Fruit fly (Drosophila melanogaster) whole organism, embryonic: ENCODE measurements around the gene cdi.
A peak's percentile ranks its signal among the peaks of the same experiment; 100 is the strongest.

Experiments used
- BEAF-32 ChIP-seq: fragments of 200-800 bp; sonication (Bioruptor generic); optimal IDR thresholded peaks from 3 replicates; lab custom pipeline; 2017; ENCODE audit warnings: missing biosample characterization, missing genetic modification characterization, mild to moderate bottlenecking, moderate library complexity, missing genetic modification reagents
- CG11085 ChIP-seq: fragments of 200-800 bp; sonication (Bioruptor generic); IDR thresholded peaks from 2 replicates; pipeline ENCODE4 v1.3.6; 2022; ENCODE audit warnings: missing biosample characterization, missing genetic modification characterization
- CG13287 ChIP-seq: fragments of 200-800 bp; sonication (Bioruptor generic); IDR thresholded peaks from 2 replicates; pipeline ENCODE4 v1.3.6; 2022; ENCODE audit warnings: missing biosample characterization, missing genetic modification characterization; ENCODE audit not compliant: partially characterized antibody
- CG14710 ChIP-seq: fragments of 200-800 bp; sonication (Bioruptor generic); optimal IDR thresholded peaks from 3 replicates; lab custom pipeline; 2019; ENCODE audit warnings: missing biosample characterization, mild to moderate bottlenecking, missing genetic modification characterization, moderate library complexity
- CG15269 ChIP-seq: fragments of 200-800 bp; sonication (Bioruptor generic); optimal IDR thresholded peaks from 2 replicates; lab custom pipeline; 2018; ENCODE audit warnings: missing biosample characterization, mild to moderate bottlenecking, missing genetic modification characterization, moderate library complexity
- CG15514 ChIP-seq: fragments of 200-800 bp; sonication (Bioruptor generic); optimal IDR thresholded peaks from 3 replicates; lab custom pipeline; 2017; ENCODE audit warnings: missing biosample characterization, missing genetic modification characterization, mild to moderate bottlenecking, moderate library complexity, missing genetic modification reagents
- CG16813 ChIP-seq: fragments of 200-800 bp; sonication (Bioruptor generic); IDR thresholded peaks from 3 replicates; pipeline ENCODE4 v1.3.6; 2022; ENCODE audit warnings: missing biosample characterization, missing genetic modification characterization; ENCODE audit not compliant: partially characterized antibody
- CG2712 ChIP-seq: fragments of 200-800 bp; optimal IDR thresholded peaks from 3 replicates; lab custom pipeline; 2019; ENCODE audit warnings: missing biosample characterization, mild to moderate bottlenecking, missing genetic modification characterization, moderate library complexity
- CG3847 ChIP-seq: fragments of 200-800 bp; sonication (Bioruptor generic); IDR thresholded peaks from 2 replicates; pipeline ENCODE4 v1.3.6; 2022; ENCODE audit warnings: missing biosample characterization, missing genetic modification characterization
- CG4282 ChIP-seq: fragments of 200-800 bp; sonication (Bioruptor generic); optimal IDR thresholded peaks from 2 replicates; lab custom pipeline; 2016; ENCODE audit warnings: missing biosample characterization, missing genetic modification characterization
- CG4404 ChIP-seq: fragments of 200-800 bp; sonication (Bioruptor generic); IDR thresholded peaks from 2 replicates; pipeline ENCODE4 v1.3.6; 2022; ENCODE audit warnings: missing biosample characterization, missing genetic modification characterization
- CG4617 ChIP-seq: fragments of 200-800 bp; sonication (Bioruptor generic); optimal IDR thresholded peaks from 3 replicates; lab custom pipeline; 2016; ENCODE audit warnings: missing biosample characterization, missing genetic modification characterization, borderline replicate concordance
- CG7271 ChIP-seq: fragments of 200-800 bp; sonication (Bioruptor generic); optimal IDR thresholded peaks from 2 replicates; lab custom pipeline; 2018; ENCODE audit warnings: missing biosample characterization, mild to moderate bottlenecking, missing genetic modification characterization, moderate library complexity
- CG7556 ChIP-seq: fragments of 200-800 bp; sonication (Bioruptor generic); optimal IDR thresholded peaks from 2 replicates; lab custom pipeline; 2017; ENCODE audit warnings: missing biosample characterization, mild to moderate bottlenecking, missing genetic modification characterization
- CG7963 ChIP-seq: fragments of 200-800 bp; sonication (Bioruptor generic); IDR thresholded peaks from 3 replicates; pipeline ENCODE4 v1.3.6; 2022; ENCODE audit warnings: missing biosample characterization, missing genetic modification characterization; ENCODE audit not compliant: partially characterized antibody
- CG8290 ChIP-seq, 3 experiments: fragments of 200-800 bp; sonication (Bioruptor generic); optimal IDR thresholded peaks; 2 replicates each; lab custom pipeline; 2016 to 2019; ENCODE audit warnings: missing biosample characterization in 3 of 3, missing genetic modification characterization in 3 of 3, mild to moderate bottlenecking in 2 of 3, moderate library complexity in 1 of 3
- CG9797 ChIP-seq: fragments of 200-800 bp; sonication (Bioruptor generic); optimal IDR thresholded peaks from 3 replicates; lab custom pipeline; 2018; ENCODE audit warnings: missing biosample characterization, mild to moderate bottlenecking, missing genetic modification characterization
- Dll ChIP-seq: fragments of 200-800 bp; sonication (Bioruptor generic); IDR thresholded peaks from 4 replicates; pipeline ENCODE4 v1.3.6; 2022; ENCODE audit warnings: missing biosample characterization, missing genetic modification characterization; ENCODE audit not compliant: partially characterized antibody
- Dp ChIP-seq: fragments of 200-800 bp; sonication (Bioruptor generic); optimal IDR thresholded peaks from 2 replicates; lab custom pipeline; 2018; ENCODE audit warnings: missing biosample characterization, mild to moderate bottlenecking, missing genetic modification characterization, moderate library complexity
- E2f2 ChIP-seq: fragments of 200-800 bp; sonication (Bioruptor generic); IDR thresholded peaks from 2 replicates; pipeline ENCODE4 v1.3.6; 2022; ENCODE audit warnings: missing biosample characterization, missing genetic modification characterization
- Fer1 ChIP-seq: fragments of 200-800 bp; sonication (Bioruptor generic); optimal IDR thresholded peaks from 2 replicates; lab custom pipeline; 2017; ENCODE audit warnings: missing biosample characterization, mild to moderate bottlenecking, missing genetic modification characterization
- Hr39 ChIP-seq: fragments of >200 bp; optimal IDR thresholded peaks from 2 replicates; lab custom pipeline; 2017
- Lim3 ChIP-seq: fragments of 200-800 bp; sonication (Bioruptor generic); IDR thresholded peaks from 2 replicates; pipeline ENCODE4 v1.3.6; 2022; ENCODE audit warnings: missing biosample characterization, missing genetic modification characterization
- MBD-R2 ChIP-seq: fragments of 200-800 bp; sonication (Bioruptor generic); IDR thresholded peaks from 2 replicates; pipeline ENCODE4 v1.3.6; 2022; ENCODE audit warnings: missing biosample characterization, missing genetic modification characterization
- MESR4 ChIP-seq: fragments of 200-800 bp; sonication (Bioruptor generic); optimal IDR thresholded peaks from 2 replicates; lab custom pipeline; 2018; ENCODE audit warnings: missing biosample characterization, mild to moderate bottlenecking, missing genetic modification characterization, moderate library complexity
- Myb ChIP-seq: fragments of 200-800 bp; sonication (Bioruptor generic); optimal IDR thresholded peaks from 2 replicates; lab custom pipeline; 2016; ENCODE audit warnings: missing biosample characterization, missing genetic modification characterization
- Oli ChIP-seq: fragments of 200-800 bp; sonication (Bioruptor generic); optimal IDR thresholded peaks from 2 replicates; lab custom pipeline; 2018; ENCODE audit warnings: missing biosample characterization, mild to moderate bottlenecking, missing genetic modification characterization, moderate library complexity
- Sin3A ChIP-seq: fragments of >200 bp; optimal IDR thresholded peaks from 2 replicates; lab custom pipeline; 2018
- Taf1 ChIP-seq: fragments of 200-800 bp; sonication (Bioruptor generic); IDR thresholded peaks from 2 replicates; pipeline ENCODE4 v1.3.6; 2022; ENCODE audit warnings: missing biosample characterization, missing genetic modification characterization
- YL-1 ChIP-seq: fragments of 200-800 bp; sonication (Bioruptor generic); optimal IDR thresholded peaks from 3 replicates; lab custom pipeline; 2017; ENCODE audit warnings: missing biosample characterization, mild to moderate bottlenecking, missing genetic modification characterization
- aop ChIP-seq: fragments of 200-800 bp; sonication (Bioruptor generic); IDR thresholded peaks from 2 replicates; pipeline ENCODE4 v1.3.6; 2022; ENCODE audit warnings: missing biosample characterization, missing genetic modification characterization
- ap ChIP-seq: fragments of 200-800 bp; sonication (Bioruptor generic); IDR thresholded peaks from 2 replicates; pipeline ENCODE4 v1.3.6; 2022; ENCODE audit warnings: missing biosample characterization, missing genetic modification characterization
- br ChIP-seq: fragments of >200 bp; optimal IDR thresholded peaks from 2 replicates; lab custom pipeline; 2017
- chn ChIP-seq: fragments of 200-800 bp; sonication (Bioruptor generic); optimal IDR thresholded peaks from 2 replicates; lab custom pipeline; 2016; ENCODE audit warnings: missing biosample characterization, missing genetic modification characterization
- crc ChIP-seq: fragments of 200-800 bp; sonication (Bioruptor generic); optimal IDR thresholded peaks from 2 replicates; lab custom pipeline; 2016; ENCODE audit warnings: missing biosample characterization, missing genetic modification characterization
- crp ChIP-seq, 2 experiments: fragments of 200-800 bp; sonication (Bioruptor generic); optimal IDR thresholded peaks; 2 replicates in 1 of 2; 3 replicates in 1 of 2; lab custom pipeline; 2017; ENCODE audit warnings: missing biosample characterization in 2 of 2, missing genetic modification characterization in 2 of 2, mild to moderate bottlenecking in 1 of 2, moderate library complexity in 1 of 2
- disco-r ChIP-seq: fragments of 200-800 bp; sonication (Bioruptor generic); optimal IDR thresholded peaks from 2 replicates; lab custom pipeline; 2016; ENCODE audit warnings: missing biosample characterization, missing genetic modification characterization
- ems ChIP-seq: fragments of 200-800 bp; sonication (Bioruptor generic); optimal IDR thresholded peaks from 3 replicates; lab custom pipeline; 2016; ENCODE audit warnings: missing biosample characterization, missing genetic modification characterization
- ewg ChIP-seq: fragments of 200-800 bp; sonication (Bioruptor generic); optimal IDR thresholded peaks from 3 replicates; lab custom pipeline; 2017; ENCODE audit warnings: mild to moderate bottlenecking, missing biosample characterization, missing genetic modification reagents, missing genetic modification characterization
- gfzf ChIP-seq: fragments of 200-800 bp; sonication (Bioruptor generic); optimal IDR thresholded peaks from 2 replicates; lab custom pipeline; 2016; ENCODE audit warnings: missing biosample characterization, mild to moderate bottlenecking, missing genetic modification characterization, moderate library complexity
- lola ChIP-seq, 3 experiments: fragments of >200 bp in 2 of 3; fragments of 200-800 bp in 1 of 3; sonication (Bioruptor generic) in 1 of 3; optimal IDR thresholded peaks; 2 replicates each; lab custom pipeline; 2017 to 2019; ENCODE audit warnings: missing biosample characterization in 3 of 3, missing genetic modification characterization in 3 of 3, mild to moderate bottlenecking in 1 of 3, moderate library complexity in 1 of 3
- pzg ChIP-seq: fragments of 200-800 bp; sonication (Bioruptor generic); optimal IDR thresholded peaks from 3 replicates; lab custom pipeline; 2018; ENCODE audit warnings: missing biosample characterization, mild to moderate bottlenecking, missing genetic modification characterization, moderate library complexity
- stwl ChIP-seq: fragments of 200-800 bp; sonication (Bioruptor generic); optimal IDR thresholded peaks from 3 replicates; lab custom pipeline; 2018; ENCODE audit warnings: missing biosample characterization, mild to moderate bottlenecking, missing genetic modification characterization, moderate library complexity
- trem ChIP-seq: fragments of 200-800 bp; optimal IDR thresholded peaks from 3 replicates; lab custom pipeline; 2019; ENCODE audit warnings: missing biosample characterization, mild to moderate bottlenecking, missing genetic modification characterization, moderate library complexity
- wdn ChIP-seq: fragments of 200-800 bp; sonication (Bioruptor generic); IDR thresholded peaks from 2 replicates; pipeline ENCODE4 v1.3.6; 2022; ENCODE audit warnings: missing biosample characterization, missing genetic modification characterization

cdi gene

DNA sequence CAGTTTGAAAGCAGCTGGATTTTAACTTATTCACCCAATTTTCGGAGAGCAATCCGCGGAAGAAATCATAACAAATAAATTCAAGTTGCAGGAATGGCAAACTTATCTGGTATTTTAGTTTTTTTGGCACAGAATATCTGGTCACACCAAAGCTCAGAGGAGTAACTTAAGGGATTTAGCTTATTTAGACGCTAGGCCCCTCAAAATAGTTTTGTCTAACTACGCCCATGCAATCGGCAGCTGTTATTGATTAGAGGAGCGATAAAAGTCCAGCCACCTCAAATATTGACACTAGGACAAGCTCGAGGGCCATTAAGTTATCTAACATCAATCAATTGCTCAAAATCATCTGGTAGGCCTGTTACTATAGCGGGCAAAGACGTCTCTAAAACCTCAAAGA lies 65.3 kb downstream of the cdi start, which contains the start of the genes GatA and P5cr (continued):
- TF ChIP-seq CG7271 (no peak), CG11085 (GFP tag; lab: Robert Waterston, UW) (peak; percentile 82), CG4404 (GFP tag; lab: Robert Waterston, UW) (peak; percentile 49; the same call in 1 of the 2 replicates), CG4282 (GFP tag; lab: Kevin White, UChicago) (peak; percentile 70), crc (GFP tag; lab: Kevin White, UChicago) (peak; percentile 53), lola (GFP tag; optimal IDR thresholded peaks at IDR 0.05; lab: Kevin White, UChicago) (no peak)

DNA sequence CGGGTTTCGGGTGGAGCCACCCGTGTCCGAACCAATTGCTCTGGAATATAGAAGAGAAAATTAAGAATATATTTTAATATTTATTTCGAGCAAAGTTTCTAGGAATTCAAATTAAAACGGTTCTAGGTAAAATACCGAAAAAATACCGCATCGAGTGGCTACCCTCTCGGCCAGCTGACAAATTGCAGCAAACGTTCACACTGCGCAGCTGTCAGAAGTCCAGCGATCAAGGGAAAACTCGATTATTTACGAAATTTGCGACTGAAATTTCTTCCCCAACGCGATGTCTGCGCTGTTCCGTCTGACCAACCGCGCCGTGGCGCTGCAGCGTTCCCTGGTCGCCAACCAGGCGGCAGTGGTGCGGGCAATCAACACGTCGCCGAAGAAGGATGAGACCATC lies 66.9 kb downstream of the cdi start, which contains the start of gene NP15.6:
Gene NP15.6 (plus strand): TSS at position 204 of the 400 bp plus-strand sequence.
- TF ChIP-seq Taf1 (GFP tag; lab: Robert Waterston, UW) (no peak), disco-r (GFP tag; lab: Kevin White, UChicago) (no peak), CG7963 (GFP tag; lab: Robert Waterston, UW) (no peak), CG15514 (peak; percentile 27), ems (GFP tag; lab: Kevin White, UChicago) (peak; percentile 4), CG16813 (GFP tag; lab: Robert Waterston, UW) (no peak), Fer1 (GFP tag; lab: Kevin White, UChicago) (peak; percentile 2), wdn (GFP tag; lab: Robert Waterston, UW) (no peak), CG2712 (tag; lab: Kevin White, UChicago) (peak; percentile 4), trem (tag; lab: Kevin White, UChicago) (peak; percentile 39), Lim3 (GFP tag; lab: Robert Waterston, UW) (no peak), CG7556 (GFP tag; lab: Kevin White, UChicago) (no peak), chn (GFP tag; lab: Kevin White, UChicago) (no peak), CG8290 (GFP tag; optimal IDR thresholded peaks at IDR 0.05; lab: Kevin White, UChicago) (no peak), CG8290 (tag; optimal IDR thresholded peaks at IDR 0.05; lab: Kevin White, UChicago) (no peak), Sin3A (peak; percentile 3), CG9797 (peak; percentile 86), Hr39 (lab: Kevin White, UChicago) (no peak), aop (GFP tag; lab: Robert Waterston, UW) (no peak), CG3847 (GFP tag; lab: Robert Waterston, UW) (0 out of 2 replicates have a peak, but pooled peaks have one; percentile 7), br (lab: Kevin White, UChicago) (no peak), ewg (GFP tag; lab: Kevin White, UChicago) (peak; percentile 61), Dp (GFP tag; lab: Kevin White, UChicago) (peak; percentile 49), BEAF-32 (GFP tag; lab: Kevin White, UChicago) (peak; percentile 35), Dll (GFP tag; lab: Robert Waterston, UW) (0 out of 4 replicates have a peak, but pooled peaks have one; percentile 16), Myb (peak; percentile 92), E2f2 (GFP tag; lab: Robert Waterston, UW) (peak; percentile 56), stwl (peak; percentile 31), YL-1 (peak; percentile 41), gfzf (peak; percentile 64), ap (GFP tag; lab: Robert Waterston, UW) (no peak), CG13287 (peak; percentile 23; the same call in 1 of the 2 replicates), pzg (GFP tag; lab: Kevin White, UChicago) (peak; percentile 61), CG14710 (tag; lab: Kevin White, UChicago) (peak; percentile 26), crp (GFP tag; optimal IDR thresholded peaks at IDR 0.05; lab: Kevin White, UChicago) (peak; percentile 56 to 92), MBD-R2 (GFP tag; lab: Robert Waterston, UW) (peak; percentile 85), Oli (tag; lab: Kevin White, UChicago) (no peak), CG4617 (GFP tag; lab: Kevin White, UChicago) (peak; percentile 46), CG15269 (tag; lab: Kevin White, UChicago) (no peak), MESR4 (GFP tag; lab: Kevin White, UChicago) (peak; percentile 63)
